Fruit fly (Drosophila melanogaster): ENCODE results near the gene Bub3.

The Bub3 gene

dm6 chr3R:29675333-29675732, at the start of gene Bub3, which contains the start of gene Cap-D2 (continued):
- TF ChIP-seq BEAF-32 (GFP tag; optimal IDR thresholded peaks at IDR 0.05) (peak; percentile 81), jigr1 (GFP tag; IDR thresholded peaks at IDR 0.05) (no peak), Ets97D (GFP tag; optimal IDR thresholded peaks at IDR 0.05) (peak; percentile 83), luna (GFP tag; optimal IDR thresholded peaks at IDR 0.05) (peak; percentile 20), CG8924 (tag; optimal IDR thresholded peaks at IDR 0.05) (peak; percentile 65), CG3726 (GFP tag; IDR thresholded peaks at IDR 0.05) (no peak), sim (GFP tag; IDR thresholded peaks at IDR 0.05) (no peak), hb (GFP tag; IDR thresholded peaks at IDR 0.05; ENCODE audit: partially characterized antibody) (peak; percentile 76), Hey (tag; optimal IDR thresholded peaks at IDR 0.05) (no peak), Mes4 (GFP tag; optimal IDR thresholded peaks at IDR 0.05) (peak; percentile 38), CG10543 (GFP tag; optimal IDR thresholded peaks at IDR 0.05) (no peak), prd (optimal IDR thresholded peaks at IDR 0.05) (no peak), prd (GFP tag; IDR thresholded peaks at IDR 0.05) (peak; percentile 77), sens (GFP tag) (peak; percentile 98), twi (tag; optimal IDR thresholded peaks at IDR 0.05) (peak; percentile 51), chm (GFP tag; IDR thresholded peaks at IDR 0.05) (peak; percentile 68; the same call in 1 of the 2 replicates), Ravus (GFP tag; IDR thresholded peaks at IDR 0.05) (no peak), CG3407 (GFP tag; optimal IDR thresholded peaks at IDR 0.05) (peak; percentile 26), btn (GFP tag; optimal IDR thresholded peaks at IDR 0.05) (peak; percentile 78), phol (tag; optimal IDR thresholded peaks at IDR 0.05) (peak; percentile 83), tll (GFP tag; optimal IDR thresholded peaks at IDR 0.05) (no peak), CG13624 (GFP tag; optimal IDR thresholded peaks at IDR 0.05) (peak; percentile 82), CG9876 (GFP tag; optimal IDR thresholded peaks at IDR 0.05) (peak; percentile 56), pum (GFP tag; optimal IDR thresholded peaks at IDR 0.05) (peak; percentile 66), nerfin-1 (tag; optimal IDR thresholded peaks at IDR 0.05) (peak; percentile 27), TFAM (GFP tag; optimal IDR thresholded peaks at IDR 0.05) (no peak), YL-1 (GFP tag; optimal IDR thresholded peaks at IDR 0.05) (peak; percentile 41), MBD-R2 (GFP tag; IDR thresholded peaks at IDR 0.05) (peak; percentile 94)

- TF ChIP-seq CG13123 (GFP tag; optimal IDR thresholded peaks at IDR 0.05) (no peak), Camta (GFP tag; optimal IDR thresholded peaks at IDR 0.05) (no peak), CG9932 (GFP tag; IDR thresholded peaks at IDR 0.05) (peak; percentile 55), inv (GFP tag; IDR thresholded peaks at IDR 0.05; ENCODE audit: partially characterized antibody) (peak; percentile 48; the same call in 1 of the 2 replicates), CG8388 (GFP tag; optimal IDR thresholded peaks at IDR 0.05) (no peak), NC2β (GFP tag; optimal IDR thresholded peaks at IDR 0.05) (no peak), dmrt11E (tag; optimal IDR thresholded peaks at IDR 0.05) (no peak), unc-4 (GFP tag; IDR thresholded peaks at IDR 0.05; ENCODE audit: partially characterized antibody) (peak; percentile 78), CG9797 (GFP tag; optimal IDR thresholded peaks at IDR 0.05) (peak; percentile 42), Opbp (GFP tag; IDR thresholded peaks at IDR 0.05; ENCODE audit: partially characterized antibody) (peak; percentile 81; the same call in 2 of the 3 replicates), E2f2 (GFP tag; IDR thresholded peaks at IDR 0.05) (peak; percentile 88), CoRest (tag; optimal IDR thresholded peaks at IDR 0.05) (peak; percentile 11), Med (GFP tag) (peak; percentile 61), Hsf (GFP tag; optimal IDR thresholded peaks at IDR 0.05) (no peak), CG12219 (GFP tag; optimal IDR thresholded peaks at IDR 0.05) (no peak), Side (GFP tag; optimal IDR thresholded peaks at IDR 0.05) (no peak), unpg (GFP tag; optimal IDR thresholded peaks at IDR 0.05) (no peak), CG4617 (GFP tag; optimal IDR thresholded peaks at IDR 0.05; ENCODE audit: borderline replicate concordance) (peak; percentile 25), CG13624 (GFP tag; optimal IDR thresholded peaks at IDR 0.05) (peak; percentile 3), CHES-1-like (GFP tag; optimal IDR thresholded peaks at IDR 0.05) (peak; percentile 46), pb (GFP tag; optimal IDR thresholded peaks at IDR 0.05) (no peak), CG16863 (GFP tag; optimal IDR thresholded peaks at IDR 0.05) (no peak), Dp (GFP tag; optimal IDR thresholded peaks at IDR 0.05) (peak; percentile 75), CG3847 (GFP tag; IDR thresholded peaks at IDR 0.05) (peak; percentile 59), her (GFP tag; optimal IDR thresholded peaks at IDR 0.05) (no peak)
These were observed 49.5 kb upstream of the Bub3 start, which contains the start of the genes Naa40 and CG18731 for dm6 chr3R:29724745-29725144. Gene Naa40, minus strand, starts transcription at chr3R:29724950. Gene CG18731, plus strand, starts transcription at chr3R:29725027.
